Fruit fly (Drosophila melanogaster) whole organism, adult: ENCODE data around the gene CG31650.

Source experiments
- CG14711 ChIP-seq: fragments of 200-800 bp; sonication (Bioruptor generic); optimal IDR thresholded peaks from 2 replicates; lab custom pipeline; 2018; ENCODE audit warnings: missing biosample characterization, mild to moderate bottlenecking, missing genetic modification characterization, moderate library complexity
- CG1620 ChIP-seq: fragments of 200-800 bp; sonication (Bioruptor generic); optimal IDR thresholded peaks from 2 replicates; lab custom pipeline; 2016; ENCODE audit warnings: missing biosample characterization, missing genetic modification characterization
- CG7045 ChIP-seq: fragments of 200-800 bp; sonication (Bioruptor generic); optimal IDR thresholded peaks from 2 replicates; lab custom pipeline; 2017; ENCODE audit warnings: missing biosample characterization, mild to moderate bottlenecking, missing genetic modification characterization
- CG7101 ChIP-seq: fragments of 200-800 bp; sonication (Bioruptor generic); optimal IDR thresholded peaks from 2 replicates; lab custom pipeline; 2018; ENCODE audit warnings: missing biosample characterization, mild to moderate bottlenecking, missing genetic modification characterization, moderate library complexity
- Clk ChIP-seq: fragments of 200-800 bp; sonication (Bioruptor generic); optimal IDR thresholded peaks from 2 replicates; lab custom pipeline; 2017; ENCODE audit warnings: missing biosample characterization, missing genetic modification characterization
- Mnt ChIP-seq: fragments of 200-800 bp; sonication (Bioruptor generic); optimal IDR thresholded peaks from 2 replicates; lab custom pipeline; 2016; ENCODE audit warnings: missing biosample characterization, mild to moderate bottlenecking, missing genetic modification characterization
- bab1 ChIP-seq: fragments of 200-800 bp; sonication (Bioruptor generic); optimal IDR thresholded peaks from 3 replicates; lab custom pipeline; 2019; ENCODE audit warnings: missing biosample characterization, mild to moderate bottlenecking, missing genetic modification characterization, moderate library complexity
- cnc ChIP-seq, 2 experiments: fragments of >200 bp; optimal IDR thresholded peaks; 2 replicates each; lab custom pipeline; 2017
- kay ChIP-seq: fragments of 200-800 bp; sonication (Bioruptor generic); peaks from one replicate; lab custom pipeline; 2016; ENCODE audit warnings: missing biosample characterization, missing genetic modification characterization, borderline replicate concordance
- ovo ChIP-seq: fragments of 200-800 bp; sonication (Bioruptor generic); optimal IDR thresholded peaks from 2 replicates; lab custom pipeline; 2016; ENCODE audit warnings: missing biosample characterization, missing genetic modification characterization
- tj ChIP-seq: fragments of 200-800 bp; sonication (Bioruptor generic); optimal IDR thresholded peaks from 3 replicates; lab custom pipeline; 2017; ENCODE audit warnings: missing biosample characterization, mild to moderate bottlenecking, missing genetic modification characterization, moderate library complexity
- toe ChIP-seq: fragments of 200-800 bp; sonication (Bioruptor generic); optimal IDR thresholded peaks from 2 replicates; lab custom pipeline; 2016; ENCODE audit warnings: missing biosample characterization, missing genetic modification characterization

DNA sequence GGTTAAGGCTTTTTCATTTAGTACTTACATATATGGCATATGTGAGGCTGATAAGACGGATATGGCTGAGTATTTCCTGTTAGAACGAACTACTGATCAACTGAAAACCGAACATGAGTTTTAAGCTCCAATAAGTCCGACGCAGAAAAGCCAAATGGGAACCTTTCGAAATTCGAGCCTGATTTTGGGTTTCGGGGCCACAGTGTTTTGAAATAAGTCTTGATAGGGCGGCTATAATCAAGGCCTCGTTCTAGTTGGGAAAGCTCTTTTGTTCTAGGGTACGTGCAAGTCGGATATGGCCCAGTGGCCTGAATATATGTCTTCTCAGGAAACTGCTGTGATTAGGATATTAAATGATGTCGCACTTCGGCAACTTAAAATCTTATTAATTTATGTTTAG lies 16.4 kb downstream of the CG31650 start, which contains the start of gene vkg:
- TF ChIP-seq kay (GFP tag; lab: Kevin White, UChicago) = no peak
- no peak for TF ChIP-seq toe (GFP tag; lab: Kevin White, UChicago)
- no peak for TF ChIP-seq CG1620 (GFP tag; lab: Kevin White, UChicago)
- TF ChIP-seq bab1 (GFP tag; lab: Kevin White, UChicago) = no peak
- TF ChIP-seq Clk (GFP tag; lab: Kevin White, UChicago) = no peak
- TF ChIP-seq ovo (GFP tag; lab: Kevin White, UChicago) = no peak
- no peak for TF ChIP-seq CG7045
- no peak for TF ChIP-seq CG7101 (tag; lab: Kevin White, UChicago)
- TF ChIP-seq cnc (optimal IDR thresholded peaks at IDR 0.05; lab: Kevin White, UChicago) = no peak
- no peak for TF ChIP-seq Mnt (GFP tag; lab: Kevin White, UChicago)
- TF ChIP-seq tj (GFP tag; lab: Kevin White, UChicago) = no peak
- no peak for TF ChIP-seq CG14711
